Worm (Caenorhabditis elegans) whole organism, mixed stage, embryonic: ENCODE results near the gene clu-1.

Source experiments
- ceh-43 ChIP-seq: fragments of 200-800 bp; sonication (Bioruptor generic); optimal IDR thresholded peaks from 2 replicates; lab custom pipeline; 2018; ENCODE audit warnings: mild to moderate bottlenecking, missing genetic modification characterization, moderate library complexity, missing compliant biosample characterization
- lin-13 ChIP-seq: fragments of 150-350 bp; optimal IDR thresholded peaks from 2 replicates; lab custom pipeline; 2014; ENCODE audit warnings: missing biosample characterization, missing genetic modification characterization

DNA sequence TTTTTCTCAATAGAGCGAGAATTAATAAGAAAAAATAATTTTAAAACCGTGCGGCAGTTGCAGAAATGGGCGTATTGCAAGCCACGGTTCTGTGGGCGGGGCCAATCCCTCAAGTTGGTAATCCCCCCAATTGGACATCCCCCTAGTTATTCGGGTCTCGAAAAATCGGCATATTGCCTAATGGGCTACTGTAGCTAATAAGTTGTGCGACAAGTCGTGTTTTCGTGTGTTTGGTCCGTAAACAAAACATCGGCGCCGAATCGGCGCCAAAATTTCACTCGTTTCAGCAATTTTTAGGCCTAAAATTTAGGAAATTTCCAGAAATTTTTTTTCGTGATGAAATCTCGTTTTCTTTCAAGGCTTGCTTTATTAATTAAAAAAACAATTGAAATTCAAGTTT lies 16.9 kb downstream of the clu-1 start:
- TF ChIP-seq lin-13: no peak
- TF ChIP-seq ceh-43: no peak
